Fruit fly (Drosophila melanogaster): ENCODE results near the gene CG13082.

Gene CG13082

DNA sequence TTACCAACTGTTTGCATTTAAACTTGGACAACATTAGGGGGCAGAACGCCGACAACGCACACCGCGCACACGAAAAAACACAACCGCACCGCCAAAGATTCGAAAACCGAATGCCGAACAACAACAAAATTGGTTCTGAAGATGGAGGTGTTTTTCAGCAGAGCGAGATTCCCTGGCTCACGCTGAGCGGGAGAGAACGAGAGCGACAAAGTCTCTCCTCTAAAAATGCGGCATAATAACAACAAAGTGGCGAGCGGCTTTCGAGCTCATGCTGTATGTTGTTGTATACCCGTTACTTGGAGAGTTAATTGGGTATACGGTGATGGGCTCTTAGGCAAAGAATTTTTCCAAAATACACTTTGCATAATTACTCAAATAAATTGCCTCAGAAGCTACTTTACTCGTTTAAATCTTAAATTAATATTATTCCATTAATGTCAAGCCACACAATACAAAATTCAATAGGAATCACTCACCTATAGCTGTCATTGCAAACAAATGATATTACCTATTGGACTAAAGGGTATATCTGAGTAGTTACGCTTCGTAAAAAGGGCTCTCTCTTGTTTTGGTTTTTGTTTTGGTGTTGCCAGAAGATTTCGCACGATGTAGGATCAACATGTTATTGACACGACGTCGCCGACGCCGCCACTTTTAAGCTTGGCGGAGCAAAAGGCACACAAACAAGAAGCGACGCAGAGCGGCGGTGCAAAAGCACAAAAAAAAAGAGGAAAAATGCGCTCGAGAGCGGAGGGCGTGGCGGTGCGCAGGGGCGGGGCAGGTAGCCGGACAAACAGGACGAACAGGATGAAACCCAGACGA, 34.5 kb downstream of the CG13082 start (continued):
- TF ChIP-seq CG8281 (tag; optimal IDR thresholded peaks at IDR 0.05) = no peak
- no peak for TF ChIP-seq CG43689 (GFP tag; IDR thresholded peaks at IDR 0.05)
- TF ChIP-seq CG6272 (GFP tag; IDR thresholded peaks at IDR 0.05) = no peak
- TF ChIP-seq Taf1 (GFP tag; IDR thresholded peaks at IDR 0.05) = 0 out of 2 replicates have a peak, but pooled peaks have one; percentile 28
- peak; percentile 38 for TF ChIP-seq Mad (GFP tag; optimal IDR thresholded peaks at IDR 0.05)
- TF ChIP-seq ewg (GFP tag; optimal IDR thresholded peaks at IDR 0.05) = no peak
- peak; percentile 61 for TF ChIP-seq Hr3 (GFP tag; optimal IDR thresholded peaks at IDR 0.05)
- peak; percentile 20 for TF ChIP-seq CG6813 (GFP tag; optimal IDR thresholded peaks at IDR 0.05)
- peak; percentile 26 for TF ChIP-seq slp2 (GFP tag; optimal IDR thresholded peaks at IDR 0.05)
- TF ChIP-seq CG6854 (GFP tag; optimal IDR thresholded peaks at IDR 0.05) = peak; percentile 51
- peak; percentile 43 for TF ChIP-seq CG17568 (GFP tag; optimal IDR thresholded peaks at IDR 0.05)
- no peak for TF ChIP-seq hbn (GFP tag; IDR thresholded peaks at IDR 0.05; ENCODE audit: partially characterized antibody)
- no peak for TF ChIP-seq CG17912 (GFP tag; optimal IDR thresholded peaks at IDR 0.05)
- no peak for TF ChIP-seq CTCF (GFP tag; optimal IDR thresholded peaks at IDR 0.05)
- peak; percentile 69; the same call in 2 of the 3 replicates for TF ChIP-seq CG34422 (GFP tag; IDR thresholded peaks at IDR 0.05)
- TF ChIP-seq BEAF-32 (GFP tag; optimal IDR thresholded peaks at IDR 0.05) = no peak
- TF ChIP-seq Sry-β (GFP tag; optimal IDR thresholded peaks at IDR 0.05) = peak; percentile 6
- TF ChIP-seq CG8290 (GFP tag; optimal IDR thresholded peaks at IDR 0.05) = peak; percentile 50
- no peak for TF ChIP-seq CG8290 (tag; optimal IDR thresholded peaks at IDR 0.05)
- TF ChIP-seq CG14710 (tag; optimal IDR thresholded peaks at IDR 0.05) = peak; percentile 37
- TF ChIP-seq CG4730 (GFP tag; IDR thresholded peaks at IDR 0.05) = 0 out of 2 replicates have a peak, but pooled peaks have one; percentile 12
- no peak for TF ChIP-seq CG2129 (GFP tag; IDR thresholded peaks at IDR 0.05; ENCODE audit: partially characterized antibody)
- TF ChIP-seq MBD-R2 (GFP tag; IDR thresholded peaks at IDR 0.05) = peak; percentile 46; the same call in 1 of the 2 replicates
- no peak for TF ChIP-seq YL-1 (GFP tag; optimal IDR thresholded peaks at IDR 0.05)
- TF ChIP-seq CG10274 (GFP tag; optimal IDR thresholded peaks at IDR 0.05) = peak; percentile 47
- TF ChIP-seq az2 (GFP tag; optimal IDR thresholded peaks at IDR 0.05) = peak; percentile 59
- TF ChIP-seq Elba2 (GFP tag; optimal IDR thresholded peaks at IDR 0.05) = peak; percentile 69
- no peak for TF ChIP-seq CG14050 (GFP tag; IDR thresholded peaks at IDR 0.05)
- no peak for TF ChIP-seq D (optimal IDR thresholded peaks at IDR 0.05)
- peak; percentile 44 for TF ChIP-seq D (GFP tag; optimal IDR thresholded peaks at IDR 0.05)
- peak; percentile 42 for TF ChIP-seq CG4424 (GFP tag; optimal IDR thresholded peaks at IDR 0.05)
- no peak for TF ChIP-seq sd (tag; optimal IDR thresholded peaks at IDR 0.05)
- no peak for TF ChIP-seq NFAT (GFP tag; IDR thresholded peaks at IDR 0.05)
- TF ChIP-seq cas (GFP tag; IDR thresholded peaks at IDR 0.05) = no peak
- TF ChIP-seq wor (GFP tag; IDR thresholded peaks at IDR 0.05) = no peak
- TF ChIP-seq Opbp (GFP tag; IDR thresholded peaks at IDR 0.05; ENCODE audit: partially characterized antibody) = no peak; the same call in 2 of the 3 replicates
- TF ChIP-seq CG12155 (GFP tag; optimal IDR thresholded peaks at IDR 0.05) = peak; percentile 68
- TF ChIP-seq D19B (GFP tag; optimal IDR thresholded peaks at IDR 0.05) = peak; percentile 100
- TF ChIP-seq Dek (tag; optimal IDR thresholded peaks at IDR 0.05) = peak; percentile 59
- TF ChIP-seq CG8478 (optimal IDR thresholded peaks at IDR 0.05) = no peak
- TF ChIP-seq H15 (GFP tag; IDR thresholded peaks at IDR 0.05) = no peak
- TF ChIP-seq trh (GFP tag; optimal IDR thresholded peaks at IDR 0.05) = no peak
- TF ChIP-seq bbx (GFP tag; IDR thresholded peaks at IDR 0.05; ENCODE audit: partially characterized antibody) = no peak
- TF ChIP-seq Optix (GFP tag; IDR thresholded peaks at IDR 0.05) = no peak
- TF ChIP-seq CG8089 (GFP tag; optimal IDR thresholded peaks at IDR 0.05) = no peak
- TF ChIP-seq Ptx1 (GFP tag; IDR thresholded peaks at IDR 0.05) = peak; percentile 72
- peak; percentile 62 for TF ChIP-seq CG1603 (tag; optimal IDR thresholded peaks at IDR 0.05)
- peak; percentile 16 for TF ChIP-seq her (GFP tag; optimal IDR thresholded peaks at IDR 0.05)
- TF ChIP-seq Dp (GFP tag; optimal IDR thresholded peaks at IDR 0.05) = no peak
- TF ChIP-seq chn (GFP tag; optimal IDR thresholded peaks at IDR 0.05) = peak; percentile 46
- peak; percentile 66 for TF ChIP-seq twi (tag; optimal IDR thresholded peaks at IDR 0.05)
